Worm (Caenorhabditis elegans): Measurements from ENCODE around the gene K08H2.3.

ce11 chrX:13226614-13227096 lies 10.5 kb upstream of the K08H2.3 start, which contains the start of gene skr-21:
- TF ChIP-seq egl-27 (tag; optimal IDR thresholded peaks at IDR 0.05) (no peak), ztf-11 (tag; optimal IDR thresholded peaks at IDR 0.05) (no peak), fkh-10 (GFP tag; optimal IDR thresholded peaks at IDR 0.05) (no peak), zag-1 (tag; optimal IDR thresholded peaks at IDR 0.05) (no peak), nhr-11 (tag; optimal IDR thresholded peaks at IDR 0.05) (no peak), ceh-82 (tag; optimal IDR thresholded peaks at IDR 0.05) (no peak), fos-1 (tag; optimal IDR thresholded peaks at IDR 0.05) (no peak), tbx-2 (tag; optimal IDR thresholded peaks at IDR 0.05) (no peak)
